Fruit fly (Drosophila melanogaster) S2 (cell line): ENCODE results near the gene Sfp78E.

ENCODE experiments used
- CG8478 ChIP-seq: fragments of >200 bp; optimal IDR thresholded peaks from 2 replicates; lab custom pipeline; 2018
- CTCF ChIP-seq, 2 experiments: fragments of >200 bp; optimal IDR thresholded peaks; 2 replicates each; lab custom pipeline; 2018

DNA sequence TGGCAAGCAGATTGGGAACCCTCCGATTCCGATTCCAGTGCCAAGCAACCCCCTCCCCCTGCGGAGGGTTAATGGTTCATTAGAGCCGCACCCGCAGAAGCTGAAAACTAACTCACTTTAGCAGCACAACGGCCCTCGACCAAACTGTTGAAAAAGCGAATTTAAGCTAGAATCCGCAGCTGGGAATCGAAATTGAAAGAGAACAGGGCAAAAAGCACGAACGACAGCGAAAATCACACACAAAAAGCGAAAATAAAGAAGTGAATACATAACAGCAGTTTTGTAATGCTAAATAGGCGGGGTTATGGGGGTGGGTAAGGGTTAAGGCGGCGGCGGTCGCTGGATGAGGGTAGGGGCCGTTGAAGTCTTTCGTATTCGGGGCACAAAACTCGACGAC, 43.9 kb upstream of the Sfp78E start:
- no peak for TF ChIP-seq CG8478 (lab: Kevin White, UChicago)
- no peak for TF ChIP-seq CTCF (optimal IDR thresholded peaks at IDR 0.05; lab: Kevin White, UChicago)
